Fruit fly (Drosophila melanogaster): ENCODE measurements around the gene Fnta.

Gene Fnta

DNA sequence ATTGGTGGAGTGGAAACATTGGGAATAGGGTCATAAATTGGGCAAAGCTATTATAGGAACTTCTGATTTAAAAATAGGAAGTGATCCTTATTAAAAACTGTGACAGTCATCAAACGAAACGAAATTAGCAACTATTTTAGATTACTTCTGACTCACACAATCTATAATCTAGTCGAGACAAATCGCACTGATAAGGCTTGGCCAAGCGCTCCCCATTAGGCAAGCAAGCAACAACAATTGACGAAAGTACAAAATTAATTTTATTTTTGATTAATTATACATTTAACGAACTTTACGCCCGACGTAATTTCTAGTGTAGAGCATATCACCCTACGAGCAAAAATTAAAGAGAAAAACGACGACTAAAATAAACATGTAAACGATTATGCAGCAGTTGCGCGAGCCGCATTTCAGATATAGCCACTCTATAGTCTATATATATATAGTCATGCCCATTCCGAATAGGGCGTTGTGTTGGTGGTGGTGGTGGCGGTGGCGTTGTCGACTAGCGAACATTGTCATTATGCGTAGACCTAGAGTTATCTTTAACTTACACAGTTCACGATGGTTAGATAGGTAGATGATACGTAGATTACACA lies 4.7 kb upstream of the Fnta start, which contains the start of gene Ir25a:
Gene Ir25a (minus strand): TSS at position 210 of the 599 bp plus-strand sequence.
- TF ChIP-seq CG34367 (tag; optimal IDR thresholded peaks at IDR 0.05), result no peak
- TF ChIP-seq CG15710 (tag; optimal IDR thresholded peaks at IDR 0.05), result no peak
- TF ChIP-seq fd96Ca (GFP tag; IDR thresholded peaks at IDR 0.05), result no peak
- no peak for TF ChIP-seq CG4496 (GFP tag; IDR thresholded peaks at IDR 0.05)

DNA sequence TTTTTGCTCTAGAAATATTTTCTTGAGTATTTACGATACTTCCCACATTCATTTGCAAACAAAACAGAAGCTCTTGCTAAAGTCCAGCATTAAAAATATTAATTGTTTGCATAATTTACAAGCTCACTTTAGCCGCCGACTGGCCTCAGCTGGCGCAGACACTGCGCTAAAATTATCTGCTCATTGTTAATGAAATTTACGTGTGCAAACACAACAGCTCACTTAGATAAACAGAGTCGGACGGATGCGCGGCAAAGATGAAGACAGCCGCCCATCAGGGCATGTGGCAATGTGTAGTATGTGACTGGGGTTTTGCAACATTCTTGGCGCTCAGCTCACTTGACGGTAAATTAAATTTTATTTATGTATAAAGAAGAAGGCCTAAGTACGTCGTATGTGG lies 1.5 kb downstream of the Fnta start:
- TF ChIP-seq Pif1B (GFP tag; optimal IDR thresholded peaks at IDR 0.05), result no peak
- TF ChIP-seq rn (GFP tag; IDR thresholded peaks at IDR 0.05), result no peak
- no peak for TF ChIP-seq CG8159 (tag; optimal IDR thresholded peaks at IDR 0.05)
- no peak for TF ChIP-seq CG12605 (GFP tag; IDR thresholded peaks at IDR 0.05)
- TF ChIP-seq Ets98B (GFP tag; IDR thresholded peaks at IDR 0.05), result no peak
- no peak for TF ChIP-seq fd96Ca (GFP tag; IDR thresholded peaks at IDR 0.05)
- no peak for TF ChIP-seq CG17806 (tag; optimal IDR thresholded peaks at IDR 0.05)
- TF ChIP-seq CG8301 (tag; optimal IDR thresholded peaks at IDR 0.05), result no peak
- no peak for TF ChIP-seq CG34367 (tag; optimal IDR thresholded peaks at IDR 0.05)
- TF ChIP-seq Snoo (tag; optimal IDR thresholded peaks at IDR 0.05), result no peak
- no peak for TF ChIP-seq CG32121 (GFP tag; IDR thresholded peaks at IDR 0.05)
- TF ChIP-seq CG4496 (GFP tag; IDR thresholded peaks at IDR 0.05), result no peak
- no peak for TF ChIP-seq CG9948 (tag; optimal IDR thresholded peaks at IDR 0.05)
- no peak for TF ChIP-seq D1 (tag; optimal IDR thresholded peaks at IDR 0.05)
- no peak for TF ChIP-seq gl (tag; optimal IDR thresholded peaks at IDR 0.05)

DNA sequence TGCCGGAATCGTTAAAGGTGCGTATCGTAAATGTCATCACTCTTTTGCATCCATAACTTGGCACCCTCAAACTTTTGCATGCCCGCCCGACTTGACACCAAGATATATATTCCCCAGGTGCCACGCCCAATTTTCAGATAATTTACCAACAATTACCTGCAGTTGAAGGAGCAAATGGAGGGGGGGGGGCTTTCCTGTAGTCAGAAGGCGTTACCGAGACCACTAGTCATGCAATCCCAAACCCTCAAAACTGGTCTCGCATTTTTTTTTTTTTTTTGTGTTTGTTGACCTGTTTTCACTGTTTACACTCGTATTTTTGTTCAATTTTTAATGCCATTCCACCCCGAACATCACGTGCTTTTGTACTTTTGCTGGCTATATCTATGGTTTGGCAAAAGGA lies 4.8 kb downstream of the Fnta start:
- TF ChIP-seq CG13204 (GFP tag; optimal IDR thresholded peaks at IDR 0.05), result no peak
- TF ChIP-seq EcR (GFP tag; optimal IDR thresholded peaks at IDR 0.05), result peak; percentile 21
- TF ChIP-seq CG10348 (GFP tag; IDR thresholded peaks at IDR 0.05), result no peak
- no peak for TF ChIP-seq gl (tag; optimal IDR thresholded peaks at IDR 0.05)
- TF ChIP-seq CG9948 (tag; optimal IDR thresholded peaks at IDR 0.05), result no peak
- no peak for TF ChIP-seq fd96Ca (GFP tag; IDR thresholded peaks at IDR 0.05)

DNA sequence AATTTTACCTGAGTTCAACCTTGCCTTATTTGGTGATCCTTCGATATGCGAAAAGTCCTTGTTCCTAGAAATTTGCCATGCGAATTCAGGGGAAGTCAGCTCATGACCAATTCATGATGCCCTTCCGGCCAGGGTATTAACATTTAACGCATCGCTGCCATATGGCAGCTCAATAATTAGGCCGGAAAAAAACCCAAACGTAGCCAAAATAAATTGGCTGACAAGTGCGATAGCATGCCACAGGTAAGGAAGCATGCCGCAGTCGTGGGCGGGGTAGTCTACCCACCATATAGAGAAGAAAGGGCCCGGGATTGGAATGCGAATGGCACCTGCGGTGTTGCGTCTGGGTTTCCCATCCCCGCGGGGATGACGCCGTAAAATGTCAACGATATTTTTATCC lies 6.7 kb downstream of the Fnta start:
- no peak for TF ChIP-seq CG17806 (tag; optimal IDR thresholded peaks at IDR 0.05)
- TF ChIP-seq Pif1A (GFP tag; optimal IDR thresholded peaks at IDR 0.05), result no peak
- no peak for TF ChIP-seq EcR (GFP tag; optimal IDR thresholded peaks at IDR 0.05)
- TF ChIP-seq CG34367 (tag; optimal IDR thresholded peaks at IDR 0.05), result no peak
- TF ChIP-seq fd96Ca (GFP tag; IDR thresholded peaks at IDR 0.05), result no peak
- TF ChIP-seq Ets98B (GFP tag; IDR thresholded peaks at IDR 0.05), result no peak
- TF ChIP-seq rn (GFP tag; IDR thresholded peaks at IDR 0.05), result no peak
- TF ChIP-seq CG15710 (tag; optimal IDR thresholded peaks at IDR 0.05), result no peak
- TF ChIP-seq Snoo (tag; optimal IDR thresholded peaks at IDR 0.05), result no peak
- TF ChIP-seq CG8301 (tag; optimal IDR thresholded peaks at IDR 0.05), result no peak
- no peak for TF ChIP-seq CG12605 (GFP tag; IDR thresholded peaks at IDR 0.05)
- no peak for TF ChIP-seq CG32121 (GFP tag; IDR thresholded peaks at IDR 0.05)
- no peak for TF ChIP-seq gl (tag; optimal IDR thresholded peaks at IDR 0.05)
- no peak for TF ChIP-seq CG4496 (GFP tag; IDR thresholded peaks at IDR 0.05)
- TF ChIP-seq Pif1B (GFP tag; optimal IDR thresholded peaks at IDR 0.05), result no peak
- TF ChIP-seq D1 (tag; optimal IDR thresholded peaks at IDR 0.05), result no peak
- no peak for TF ChIP-seq CG8159 (tag; optimal IDR thresholded peaks at IDR 0.05)
- no peak for TF ChIP-seq CG14655 (GFP tag; optimal IDR thresholded peaks at IDR 0.05)
- no peak for TF ChIP-seq CG9948 (tag; optimal IDR thresholded peaks at IDR 0.05)
- no peak for TF ChIP-seq CG10348 (GFP tag; IDR thresholded peaks at IDR 0.05)

DNA sequence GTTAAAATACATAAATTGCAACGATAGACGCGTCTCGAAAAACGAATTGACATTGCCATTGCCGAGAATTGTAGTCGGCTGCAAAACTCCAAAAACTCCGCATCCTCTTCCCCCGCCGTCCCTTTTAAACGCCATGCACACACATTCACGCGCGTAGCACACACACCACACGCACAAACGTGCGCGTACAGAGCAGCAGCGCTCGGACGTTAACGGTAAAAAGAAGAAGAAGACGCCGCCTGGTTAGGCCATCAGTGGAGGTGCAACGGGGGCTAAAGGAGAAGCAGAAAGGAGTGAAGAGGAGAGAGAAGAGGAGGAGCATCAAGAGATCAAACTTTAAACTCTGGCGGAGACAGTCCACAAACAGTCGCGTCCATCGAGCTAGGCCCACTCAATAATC lies 8.2 kb downstream of the Fnta start:
- TF ChIP-seq Pif1A (GFP tag; optimal IDR thresholded peaks at IDR 0.05) (no peak), rn (GFP tag; IDR thresholded peaks at IDR 0.05) (no peak), EcR (GFP tag; optimal IDR thresholded peaks at IDR 0.05) (no peak), D1 (tag; optimal IDR thresholded peaks at IDR 0.05) (no peak), CG8301 (tag; optimal IDR thresholded peaks at IDR 0.05) (no peak), CG32121 (GFP tag; IDR thresholded peaks at IDR 0.05) (no peak), CG14655 (GFP tag; optimal IDR thresholded peaks at IDR 0.05) (no peak), CG17806 (tag; optimal IDR thresholded peaks at IDR 0.05) (no peak), Ets98B (GFP tag; IDR thresholded peaks at IDR 0.05) (no peak), gl (tag; optimal IDR thresholded peaks at IDR 0.05) (no peak), CG4496 (GFP tag; IDR thresholded peaks at IDR 0.05) (0 out of 3 replicates have a peak, but pooled peaks have one; percentile 14), CG12605 (GFP tag; IDR thresholded peaks at IDR 0.05) (no peak), CG13204 (GFP tag; optimal IDR thresholded peaks at IDR 0.05) (peak; percentile 76), CG9948 (tag; optimal IDR thresholded peaks at IDR 0.05) (no peak)

DNA sequence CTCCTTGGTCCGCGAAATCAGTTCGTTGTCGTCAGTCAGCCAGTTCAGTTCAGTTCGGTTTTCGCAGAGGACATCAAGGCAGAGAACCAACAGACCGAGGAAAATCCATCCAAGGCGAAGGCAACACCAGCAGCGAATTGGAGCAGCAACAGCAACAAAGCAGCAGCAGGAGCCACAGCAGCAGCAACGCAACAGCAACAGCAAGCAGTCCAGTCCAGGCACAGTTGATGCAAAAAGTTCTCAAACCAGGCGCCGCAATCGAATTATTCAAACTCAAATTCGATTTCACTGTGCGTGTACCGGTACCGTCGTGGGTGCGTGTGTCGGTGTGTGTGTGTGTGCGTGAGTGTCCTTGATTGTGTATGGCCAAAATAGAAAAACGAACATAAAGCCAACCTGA lies 8.7 kb downstream of the Fnta start, which contains the start of gene CG15628:
Gene CG15628 (plus strand): TSS at position 18 of the 400 bp plus-strand sequence.
- no peak for TF ChIP-seq CG4496 (GFP tag; IDR thresholded peaks at IDR 0.05)
- TF ChIP-seq CG9948 (tag; optimal IDR thresholded peaks at IDR 0.05), result no peak
- no peak for TF ChIP-seq Pif1A (GFP tag; optimal IDR thresholded peaks at IDR 0.05)
- no peak for TF ChIP-seq gl (tag; optimal IDR thresholded peaks at IDR 0.05)
- no peak for TF ChIP-seq CG14655 (GFP tag; optimal IDR thresholded peaks at IDR 0.05)
- TF ChIP-seq EcR (GFP tag; optimal IDR thresholded peaks at IDR 0.05), result no peak
- TF ChIP-seq CG10348 (GFP tag; IDR thresholded peaks at IDR 0.05), result no peak
- no peak for TF ChIP-seq CG32121 (GFP tag; IDR thresholded peaks at IDR 0.05)
- no peak for TF ChIP-seq CG8301 (tag; optimal IDR thresholded peaks at IDR 0.05)
- TF ChIP-seq CG34367 (tag; optimal IDR thresholded peaks at IDR 0.05), result no peak
- TF ChIP-seq Ets98B (GFP tag; IDR thresholded peaks at IDR 0.05), result no peak
- no peak for TF ChIP-seq Pif1B (GFP tag; optimal IDR thresholded peaks at IDR 0.05)
- TF ChIP-seq Snoo (tag; optimal IDR thresholded peaks at IDR 0.05), result no peak
- TF ChIP-seq fd96Ca (GFP tag; IDR thresholded peaks at IDR 0.05), result no peak
- no peak for TF ChIP-seq rn (GFP tag; IDR thresholded peaks at IDR 0.05)
- TF ChIP-seq D1 (tag; optimal IDR thresholded peaks at IDR 0.05), result no peak
- TF ChIP-seq CG17806 (tag; optimal IDR thresholded peaks at IDR 0.05), result no peak
- no peak for TF ChIP-seq CG12605 (GFP tag; IDR thresholded peaks at IDR 0.05)
- TF ChIP-seq CG8159 (tag; optimal IDR thresholded peaks at IDR 0.05), result no peak
